Worm (Caenorhabditis elegans) whole organism, early embryonic: Measurements from ENCODE around the gene Y49F6B.14.

ENCODE experiments used
- B0310.2 ChIP-seq: sonication (generic microtip); optimal IDR thresholded peaks from 2 replicates; lab custom pipeline; 2016; ENCODE audit warnings: mild to moderate bottlenecking, missing genetic modification characterization, missing compliant biosample characterization
- F13C5.2 ChIP-seq: sonication (generic microtip); optimal IDR thresholded peaks from 2 replicates; lab custom pipeline; 2017; ENCODE audit warnings: mild to moderate bottlenecking, missing genetic modification characterization, inconsistent platforms, missing compliant biosample characterization
- aly-1 ChIP-seq: sonication (generic microtip); optimal IDR thresholded peaks from 2 replicates; lab custom pipeline; 2016; ENCODE audit warnings: missing genetic modification characterization, missing compliant biosample characterization
- ama-1 ChIP-seq: fragments of 150-350 bp; optimal IDR thresholded peaks from 2 replicates; lab custom pipeline; 2014
- ceh-13 ChIP-seq: fragments of 200-800 bp; sonication (Bioruptor generic); optimal IDR thresholded peaks from 2 replicates; lab custom pipeline; 2018; ENCODE audit warnings: mild to moderate bottlenecking, missing genetic modification characterization, missing compliant biosample characterization
- ceh-36 ChIP-seq: sonication (generic microtip); optimal IDR thresholded peaks from 2 replicates; lab custom pipeline; 2016; ENCODE audit warnings: missing genetic modification characterization, inconsistent platforms, missing compliant biosample characterization
- ets-7 ChIP-seq: sonication (generic microtip); optimal IDR thresholded peaks from 2 replicates; lab custom pipeline; 2016; ENCODE audit warnings: missing genotype, missing genetic modification characterization, missing compliant biosample characterization
- flt-1 ChIP-seq: fragments of 200-800 bp; sonication (Bioruptor generic); IDR thresholded peaks from 2 replicates; pipeline ENCODE4 v1.3.6; 2022; ENCODE audit warnings: missing genetic modification characterization, missing compliant biosample characterization
- hmg-4 ChIP-seq: fragments of 200-800 bp; sonication (Bioruptor generic); optimal IDR thresholded peaks from 2 replicates; lab custom pipeline; 2018; ENCODE audit warnings: mild to moderate bottlenecking, missing genetic modification characterization, missing compliant biosample characterization
- hnd-1 ChIP-seq: sonication (generic microtip); optimal IDR thresholded peaks from 2 replicates; lab custom pipeline; 2016; ENCODE audit warnings: missing genetic modification characterization, missing compliant biosample characterization
- pes-1 ChIP-seq: fragments of 200-800 bp; sonication (Bioruptor generic); IDR thresholded peaks from 2 replicates; pipeline ENCODE4 v1.3.6; 2022; ENCODE audit warnings: missing genetic modification reagents, missing genetic modification characterization, missing compliant biosample characterization
- sea-1 ChIP-seq: fragments of 200-800 bp; sonication (Bioruptor generic); conservative IDR thresholded peaks from 2 replicates; pipeline ENCODE4 v1.3.6; 2022; ENCODE audit warnings: missing genetic modification characterization, missing compliant biosample characterization
- tbx-11 ChIP-seq: fragments of 200-800 bp; sonication (Bioruptor generic); IDR thresholded peaks from 2 replicates; pipeline ENCODE4 v1.3.6; 2022; ENCODE audit warnings: missing genetic modification characterization, missing compliant biosample characterization

- no peak for TF ChIP-seq hmg-4 (GFP tag; lab: Kevin White, UChicago)
- no peak for TF ChIP-seq hnd-1 (tag; lab: Kevin White, UChicago)
- TF ChIP-seq sea-1 (GFP tag; lab: Robert Waterston, UW) = no peak
- TF ChIP-seq ceh-36 (tag; lab: Kevin White, UChicago) = no peak
- no peak for TF ChIP-seq ceh-13 (GFP tag; lab: Kevin White, UChicago)
- TF ChIP-seq ama-1 (lab: Kevin White, UChicago) = no peak
- no peak for TF ChIP-seq flt-1 (GFP tag; lab: Robert Waterston, UW)
- no peak for TF ChIP-seq ets-7
- no peak for TF ChIP-seq B0310.2 (tag; lab: Kevin White, UChicago)
- TF ChIP-seq aly-1 (tag; lab: Kevin White, UChicago) = no peak
- TF ChIP-seq F13C5.2 (tag; lab: Kevin White, UChicago) = no peak
- TF ChIP-seq pes-1 = no peak
- no peak for TF ChIP-seq tbx-11 (GFP tag; lab: Robert Waterston, UW)
These were observed 39.4 kb upstream of the Y49F6B.14 start for ce11 chrII:3554673-3555072.
